Fruit fly (Drosophila melanogaster): ENCODE results near the gene S-Lap3.

Gene S-Lap3

dm6 chr3L:10507971-10508370 lies 43.0 kb downstream of the S-Lap3 start (continued):
- no peak for TF ChIP-seq CkIIα-i1 (GFP tag; IDR thresholded peaks at IDR 0.05)
- TF ChIP-seq so (GFP tag; IDR thresholded peaks at IDR 0.05), result no peak
- TF ChIP-seq ems (GFP tag; optimal IDR thresholded peaks at IDR 0.05), result no peak
- no peak for TF ChIP-seq CG2875 (GFP tag; optimal IDR thresholded peaks at IDR 0.05)
- no peak for TF ChIP-seq CG31224 (GFP tag; IDR thresholded peaks at IDR 0.05)
- no peak for TF ChIP-seq maf-S (GFP tag; optimal IDR thresholded peaks at IDR 0.05)
- no peak for TF ChIP-seq H2.0 (GFP tag; IDR thresholded peaks at IDR 0.05)
- no peak for TF ChIP-seq Side (GFP tag; optimal IDR thresholded peaks at IDR 0.05)
- no peak for TF ChIP-seq Usf (GFP tag; optimal IDR thresholded peaks at IDR 0.05)
- TF ChIP-seq stwl (tag; optimal IDR thresholded peaks at IDR 0.05), result peak; percentile 37
- no peak for TF ChIP-seq h (optimal IDR thresholded peaks at IDR 0.05)
- TF ChIP-seq Ptx1 (GFP tag; IDR thresholded peaks at IDR 0.05), result no peak
- TF ChIP-seq CG32767 (GFP tag; IDR thresholded peaks at IDR 0.05), result no peak
- TF ChIP-seq cato (GFP tag; optimal IDR thresholded peaks at IDR 0.05; ENCODE audit: borderline replicate concordance), result no peak
- TF ChIP-seq Dbx (GFP tag; IDR thresholded peaks at IDR 0.05), result no peak
- TF ChIP-seq gt (GFP tag; IDR thresholded peaks at IDR 0.05), result no peak
- TF ChIP-seq HLH4C (GFP tag; IDR thresholded peaks at IDR 0.05; ENCODE audit: partially characterized antibody), result no peak
- no peak for TF ChIP-seq CG18262 (tag; optimal IDR thresholded peaks at IDR 0.05)
- TF ChIP-seq zf30C (GFP tag; optimal IDR thresholded peaks at IDR 0.05), result no peak
- TF ChIP-seq Mad (GFP tag; optimal IDR thresholded peaks at IDR 0.05), result no peak
- no peak for TF ChIP-seq CG3838 (GFP tag; optimal IDR thresholded peaks at IDR 0.05)
- no peak for TF ChIP-seq CG3065 (GFP tag; optimal IDR thresholded peaks at IDR 0.05)
- TF ChIP-seq CG17568 (GFP tag; optimal IDR thresholded peaks at IDR 0.05), result no peak
- peak; percentile 4 for TF ChIP-seq pzg (GFP tag; optimal IDR thresholded peaks at IDR 0.05)
- TF ChIP-seq nerfin-2 (GFP tag; IDR thresholded peaks at IDR 0.05; ENCODE audit: partially characterized antibody), result no peak

dm6 chr3L:10513412-10513811 lies 48.4 kb downstream of the S-Lap3 start:
- peak; percentile 65 for TF ChIP-seq mirr (GFP tag; optimal IDR thresholded peaks at IDR 0.05)
- TF ChIP-seq Atf-2 (GFP tag; optimal IDR thresholded peaks at IDR 0.05), result no peak
- peak; percentile 90 for TF ChIP-seq abd-A (tag; optimal IDR thresholded peaks at IDR 0.05)
- peak; percentile 19; the same call in 1 of the 2 replicates for TF ChIP-seq Adf1 (GFP tag; IDR thresholded peaks at IDR 0.05)
- TF ChIP-seq CG12219 (GFP tag; optimal IDR thresholded peaks at IDR 0.05), result no peak
- TF ChIP-seq Bgb (GFP tag; IDR thresholded peaks at IDR 0.05; ENCODE audit: partially characterized antibody), result 0 out of 2 replicates have a peak, but pooled peaks have one; percentile 21
- peak; percentile 83 for TF ChIP-seq crol (GFP tag; IDR thresholded peaks at IDR 0.05)
- TF ChIP-seq CG1832 (GFP tag; optimal IDR thresholded peaks at IDR 0.05), result peak; percentile 24
- TF ChIP-seq CG42726 (GFP tag; IDR thresholded peaks at IDR 0.05; ENCODE audit: partially characterized antibody), result 0 out of 2 replicates have a peak, but pooled peaks have one; percentile 31
- no peak for TF ChIP-seq CG9817 (tag; optimal IDR thresholded peaks at IDR 0.05)

dm6 chr3L:10514829-10515228 lies 49.8 kb downstream of the S-Lap3 start:
- TF ChIP-seq CG13123 (GFP tag; optimal IDR thresholded peaks at IDR 0.05) (no peak), CG2202 (tag; optimal IDR thresholded peaks at IDR 0.05) (no peak), CG10462 (GFP tag; optimal IDR thresholded peaks at IDR 0.05) (no peak), CG12236 (GFP tag; optimal IDR thresholded peaks at IDR 0.05) (no peak), CG42726 (GFP tag; IDR thresholded peaks at IDR 0.05; ENCODE audit: partially characterized antibody) (no peak), CG16813 (GFP tag; IDR thresholded peaks at IDR 0.05; ENCODE audit: partially characterized antibody) (no peak), Ets65A (GFP tag) (no peak), CG4854 (GFP tag; optimal IDR thresholded peaks at IDR 0.05) (no peak), CG10147 (GFP tag; optimal IDR thresholded peaks at IDR 0.05) (no peak), PHDP (tag; optimal IDR thresholded peaks at IDR 0.05) (peak; percentile 9), CG10565 (GFP tag; optimal IDR thresholded peaks at IDR 0.05) (no peak), CG12659 (GFP tag; optimal IDR thresholded peaks at IDR 0.05) (no peak), wor (GFP tag; IDR thresholded peaks at IDR 0.05) (0 out of 2 replicates have a peak, but pooled peaks have one; percentile 23), CG7987 (GFP tag; optimal IDR thresholded peaks at IDR 0.05) (no peak), scrt (GFP tag; optimal IDR thresholded peaks at IDR 0.05) (no peak), CG17612 (GFP tag; IDR thresholded peaks at IDR 0.05) (no peak), ind (GFP tag; optimal IDR thresholded peaks at IDR 0.05) (peak; percentile 16), CG32767 (GFP tag; IDR thresholded peaks at IDR 0.05) (peak; percentile 21; the same call in 1 of the 2 replicates)
